Fruit fly (Drosophila melanogaster): ENCODE measurements around the gene TrpRS-m.

DNA sequence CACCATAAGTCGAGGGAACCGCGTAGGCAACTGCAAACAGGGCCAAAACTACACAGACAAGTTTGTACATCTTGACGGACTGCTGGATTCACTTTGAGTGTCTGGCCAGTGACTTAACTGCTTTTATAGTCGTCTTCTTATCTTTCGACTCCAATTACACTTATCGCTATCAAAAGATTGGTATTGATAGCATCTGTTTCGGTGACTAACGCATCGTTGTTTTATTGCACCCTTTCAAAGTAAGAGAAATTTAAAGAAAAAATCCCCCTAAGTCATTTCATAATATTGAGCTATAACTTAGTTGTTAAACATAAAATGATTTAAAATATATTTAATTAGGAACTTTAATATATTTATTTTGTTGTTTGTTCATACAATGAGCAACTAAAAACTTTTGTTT lies 34.7 kb downstream of the TrpRS-m start, which contains the start of gene CG5506:
- TF ChIP-seq CG31627 (GFP tag; optimal IDR thresholded peaks at IDR 0.05) (no peak), fd59A (GFP tag; optimal IDR thresholded peaks at IDR 0.05) (no peak), Met (GFP tag; optimal IDR thresholded peaks at IDR 0.05) (no peak), CG8119 (GFP tag; IDR thresholded peaks at IDR 0.05) (no peak), Ets21C (GFP tag; optimal IDR thresholded peaks at IDR 0.05) (no peak), Sox14 (GFP tag; optimal IDR thresholded peaks at IDR 0.05) (no peak), CG10631 (GFP tag; optimal IDR thresholded peaks at IDR 0.05) (no peak), Sox15 (GFP tag; optimal IDR thresholded peaks at IDR 0.05) (no peak)

All from whole organism, prepupa.